Worm (Caenorhabditis elegans) whole organism, L4/young adult: ENCODE measurements around the gene mog-4.

ENCODE experiments used
- dao-5 ChIP-seq: sonication (generic microtip); optimal IDR thresholded peaks from 2 replicates; lab custom pipeline; 2016; ENCODE audit warnings: missing genotype, missing genetic modification characterization, moderate library complexity, missing compliant biosample characterization
- him-1 ChIP-seq: sonication (generic microtip); optimal IDR thresholded peaks from 2 replicates; lab custom pipeline; 2016; ENCODE audit warnings: missing genotype, missing genetic modification reagents, missing genetic modification characterization, missing compliant biosample characterization

ce11 chrII:14609297-14609937 is 48.0 kb upstream of the mog-4 start:
- TF ChIP-seq dao-5 (tag; lab: Kevin White, UChicago) (no peak), him-1 (tag; lab: Kevin White, UChicago) (no peak)
